Fruit fly (Drosophila melanogaster) whole organism, wandering third instar larva: ENCODE measurements around the gene ArfGAP3.
"Not testable (repeated sequence)": the region's sequence is repeated elsewhere in the genome, so short reads cannot be mapped to it uniquely, and the experiment has no call there.

Experiments used
- Abd-B ChIP-seq: fragments of >200 bp; optimal IDR thresholded peaks from 2 replicates; lab custom pipeline; 2017; ENCODE audit warnings: missing biosample characterization, missing genetic modification characterization
- CG32264 ChIP-seq: fragments of 200-800 bp; sonication (Bioruptor generic); optimal IDR thresholded peaks from 2 replicates; lab custom pipeline; 2016; ENCODE audit warnings: missing biosample characterization, missing genetic modification characterization
- CG9705 ChIP-seq: fragments of 200-800 bp; sonication (Bioruptor generic); optimal IDR thresholded peaks from 2 replicates; lab custom pipeline; 2018; ENCODE audit warnings: missing biosample characterization, mild to moderate bottlenecking, missing genetic modification characterization
- Dfd ChIP-seq: fragments of >200 bp; optimal IDR thresholded peaks from 2 replicates; lab custom pipeline; 2017; ENCODE audit warnings: missing biosample characterization, missing genetic modification characterization
- Dif ChIP-seq: fragments of 200-275, 200-300 bp; sonication (Bioruptor generic); optimal IDR thresholded peaks from 2 replicates; lab custom pipeline; 2018; ENCODE audit warnings: missing biosample characterization, missing genetic modification characterization; ENCODE audit not compliant: partially characterized antibody
- HLH106 ChIP-seq: fragments of 200-800 bp; optimal IDR thresholded peaks from 3 replicates; lab custom pipeline; 2019; ENCODE audit warnings: missing biosample characterization, mild to moderate bottlenecking, missing genetic modification characterization, moderate library complexity
- Hnf4 ChIP-seq: fragments of 200-800 bp; sonication (Bioruptor generic); optimal IDR thresholded peaks from 2 replicates; lab custom pipeline; 2016; ENCODE audit warnings: missing biosample characterization, mild to moderate bottlenecking, missing genetic modification characterization
- Hr78 ChIP-seq: fragments of >200 bp; optimal IDR thresholded peaks from 2 replicates; lab custom pipeline; 2017; ENCODE audit warnings: missing biosample characterization, missing genetic modification characterization
- Hr83 ChIP-seq: fragments of 200-300 bp; sonication (Bioruptor generic); optimal IDR thresholded peaks from 2 replicates; lab custom pipeline; 2016; ENCODE audit warnings: missing biosample characterization, mild to moderate bottlenecking, missing genetic modification characterization, moderate library complexity; ENCODE audit not compliant: poor library complexity, severe bottlenecking
- Jra ChIP-seq: sonication (Bioruptor generic); optimal IDR thresholded peaks from 2 replicates; lab custom pipeline; 2016; ENCODE audit warnings: missing biosample characterization, missing genetic modification characterization
- Mio ChIP-seq: sonication (Bioruptor generic); optimal IDR thresholded peaks from 2 replicates; lab custom pipeline; 2016; ENCODE audit warnings: missing biosample characterization, missing genetic modification characterization
- Rel ChIP-seq, 2 experiments: fragments of 200-800 bp; sonication (Bioruptor generic) in 1 of 2; optimal IDR thresholded peaks; 2 replicates in 1 of 2; 3 replicates in 1 of 2; lab custom pipeline; 2016 to 2019; ENCODE audit warnings: mild to moderate bottlenecking in 2 of 2, missing biosample characterization in 2 of 2, missing genetic modification characterization in 2 of 2, moderate library complexity in 1 of 2
- Sp1 ChIP-seq: fragments of 200-800 bp; sonication (Bioruptor generic); optimal IDR thresholded peaks from 3 replicates; lab custom pipeline; 2019; ENCODE audit warnings: missing biosample characterization, mild to moderate bottlenecking, missing genetic modification characterization, moderate library complexity
- Vsx2 ChIP-seq: fragments of 200-300, 225-300 bp; sonication (Bioruptor generic); optimal IDR thresholded peaks from 2 replicates; lab custom pipeline; 2018; ENCODE audit warnings: missing biosample characterization, missing genetic modification characterization; ENCODE audit not compliant: partially characterized antibody
- br ChIP-seq: fragments of 200-800 bp; sonication (Bioruptor generic); optimal IDR thresholded peaks from 2 replicates; lab custom pipeline; 2016; ENCODE audit warnings: missing biosample characterization, missing genetic modification characterization
- dsf ChIP-seq: sonication (Bioruptor generic); optimal IDR thresholded peaks from 2 replicates; lab custom pipeline; 2016; ENCODE audit warnings: missing biosample characterization, missing genetic modification characterization, borderline replicate concordance
- foxo ChIP-seq, 2 experiments: fragments of 200-800 bp; sonication (Bioruptor generic); optimal IDR thresholded peaks; 2 replicates in 1 of 2; 3 replicates in 1 of 2; lab custom pipeline; 2016 to 2017; ENCODE audit warnings: missing biosample characterization in 2 of 2, missing genetic modification characterization in 2 of 2
- h ChIP-seq: fragments of 200-800 bp; sonication (Bioruptor generic); optimal IDR thresholded peaks from 3 replicates; lab custom pipeline; 2016; ENCODE audit warnings: missing biosample characterization, mild to moderate bottlenecking, missing genetic modification characterization
- pan ChIP-seq: fragments of >200 bp; optimal IDR thresholded peaks from 2 replicates; lab custom pipeline; 2017
- psq ChIP-seq: fragments of 200-800 bp; sonication (Bioruptor generic); optimal IDR thresholded peaks from 3 replicates; lab custom pipeline; 2017; ENCODE audit warnings: missing biosample characterization, mild to moderate bottlenecking, missing genetic modification characterization, moderate library complexity
- rgr ChIP-seq: fragments of 200-800 bp; sonication (Bioruptor generic); optimal IDR thresholded peaks from 3 replicates; lab custom pipeline; 2016; ENCODE audit warnings: missing biosample characterization, mild to moderate bottlenecking, missing genetic modification characterization
- sage ChIP-seq: fragments of 200-800 bp; sonication (Bioruptor generic); optimal IDR thresholded peaks from 2 replicates; lab custom pipeline; 2016; ENCODE audit warnings: missing biosample characterization, mild to moderate bottlenecking, missing genetic modification characterization
- sv ChIP-seq: fragments of 200-800 bp; sonication (Bioruptor generic); optimal IDR thresholded peaks from 3 replicates; lab custom pipeline; 2016; ENCODE audit warnings: missing biosample characterization, missing genetic modification characterization
- tai ChIP-seq: sonication (Bioruptor generic); optimal IDR thresholded peaks from 2 replicates; lab custom pipeline; 2016; ENCODE audit warnings: missing biosample characterization, missing genetic modification characterization
- usp ChIP-seq: fragments of >200 bp; optimal IDR thresholded peaks from 2 replicates; lab custom pipeline; 2017; ENCODE audit warnings: missing biosample characterization, missing genetic modification characterization
- woc ChIP-seq: sonication (Bioruptor generic); optimal IDR thresholded peaks from 2 replicates; lab custom pipeline; 2016; ENCODE audit warnings: missing biosample characterization, mild to moderate bottlenecking, missing genetic modification characterization

ArfGAP3 gene

dm6 chr3L:22727739-22728335, 10.5 kb upstream of the ArfGAP3 start, which contains the start of the genes CG14450 and CG11367 (continued):
- no peak for TF ChIP-seq sv (GFP tag; lab: Kevin White, UChicago)
- peak; percentile 74 for TF ChIP-seq Dif
- TF ChIP-seq h (GFP tag; lab: Kevin White, UChicago), result peak; percentile 52
- no peak for TF ChIP-seq Dfd (GFP tag; lab: Kevin White, UChicago)

dm6 chr3L:22724046-22724771, 6.8 kb upstream of the ArfGAP3 start:
- TF ChIP-seq psq (GFP tag; lab: Kevin White, UChicago), result no peak
- TF ChIP-seq Vsx2 (GFP tag; lab: Kevin White, UChicago), result no peak
- TF ChIP-seq, all 38 proteins: peak for 0

- TF ChIP-seq rgr (GFP tag; lab: Kevin White, UChicago), result no peak
- TF ChIP-seq HLH106 (tag; lab: Kevin White, UChicago), result no peak
- no peak for TF ChIP-seq Rel (GFP tag; optimal IDR thresholded peaks at IDR 0.05; lab: Kevin White, UChicago)
- TF ChIP-seq Rel (tag; optimal IDR thresholded peaks at IDR 0.05; lab: Kevin White, UChicago), result no peak
- no peak for TF ChIP-seq CG32264 (GFP tag; lab: Kevin White, UChicago)
- TF ChIP-seq Hr83 (GFP tag; lab: Kevin White, UChicago), result no peak
- no peak for TF ChIP-seq Hnf4
- no peak for TF ChIP-seq h (GFP tag; lab: Kevin White, UChicago)
- TF ChIP-seq tai, result no peak
- TF ChIP-seq Dif, result no peak
- TF ChIP-seq Sp1 (GFP tag; lab: Kevin White, UChicago), result no peak
- TF ChIP-seq CG9705 (GFP tag; lab: Kevin White, UChicago), result no peak
- TF ChIP-seq dsf, result no peak
- TF ChIP-seq Mio (GFP tag; lab: Kevin White, UChicago), result no peak
- TF ChIP-seq Dfd (GFP tag; lab: Kevin White, UChicago), result no peak
- no peak for TF ChIP-seq woc (GFP tag; lab: Kevin White, UChicago)
These were observed 4.6 kb upstream of the ArfGAP3 start, which contains the start of gene CG14451 for dm6 chr3L:22721991-22722390. Gene CG14451 (minus strand): TSS chr3L:22722091.

DNA sequence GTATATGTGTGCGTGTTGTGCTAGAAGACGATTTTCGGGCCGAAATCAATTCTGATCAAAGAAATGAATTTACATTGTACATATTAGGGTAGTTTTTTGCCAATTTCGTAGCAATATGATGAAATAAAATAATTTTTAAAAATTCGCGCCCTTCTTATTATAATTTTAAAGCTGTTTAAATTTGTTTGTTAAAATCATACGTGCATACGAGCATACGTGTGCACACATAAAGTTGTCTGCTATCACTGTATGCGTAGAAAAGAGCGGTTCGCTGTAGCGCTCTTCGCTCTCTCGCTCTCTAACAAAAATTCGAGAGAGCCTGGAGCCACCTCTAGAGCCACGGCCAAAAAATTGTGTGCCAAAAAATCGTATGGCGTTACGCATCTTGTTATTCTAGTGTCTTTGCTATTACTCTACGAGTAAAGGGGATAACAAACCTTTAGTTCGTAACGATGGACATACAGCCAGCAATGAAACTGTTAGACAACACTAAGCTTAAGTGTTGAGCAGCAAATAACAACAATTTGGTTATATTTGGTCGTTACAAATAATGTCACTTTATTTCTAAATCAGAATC, 3.4 kb upstream of the ArfGAP3 start, which contains the start of gene mael:
mael (plus strand) TSS at position 510 of the 577 bp plus-strand sequence.
- TF ChIP-seq Hr78 (GFP tag; lab: Kevin White, UChicago); Vsx2 (GFP tag; lab: Kevin White, UChicago); Rel (GFP tag; optimal IDR thresholded peaks at IDR 0.05; lab: Kevin White, UChicago); Rel (tag; optimal IDR thresholded peaks at IDR 0.05; lab: Kevin White, UChicago): not testable (repeated sequence)

dm6 chr3L:22713605-22714004, 3.8 kb downstream of the ArfGAP3 start:
- TF ChIP-seq Jra (no peak), Vsx2 (GFP tag; lab: Kevin White, UChicago) (no peak), Hr78 (GFP tag; lab: Kevin White, UChicago) (no peak), sage (no peak)
- TF ChIP-seq, all 38 proteins: peak for 0

- no peak for TF ChIP-seq CG32264 (GFP tag; lab: Kevin White, UChicago)
- no peak for TF ChIP-seq pan (lab: Kevin White, UChicago)
- no peak for TF ChIP-seq br (GFP tag; lab: Kevin White, UChicago)
- no peak for TF ChIP-seq Jra
- TF ChIP-seq usp, result no peak
- TF ChIP-seq Sp1 (GFP tag; lab: Kevin White, UChicago), result no peak
- no peak for TF ChIP-seq Hr83 (GFP tag; lab: Kevin White, UChicago)
- no peak for TF ChIP-seq Abd-B (GFP tag; lab: Kevin White, UChicago)
- TF ChIP-seq foxo (GFP tag; optimal IDR thresholded peaks at IDR 0.05; lab: Kevin White, UChicago), result no peak
- TF ChIP-seq, all 38 proteins: peak for 0
These were observed 5.5 kb downstream of the ArfGAP3 start, which contains the start of gene CG11370 for dm6 chr3L:22711855-22712254. Gene CG11370 (plus strand): TSS chr3L:22712155.
